Fruit fly (Drosophila melanogaster): ENCODE measurements around the gene ppk17.

ppk17 gene

dm6 chr2L:16720707-16721700, 39.4 kb downstream of the ppk17 start:
- peak; percentile 97 for TF ChIP-seq CG17801 (GFP tag; optimal IDR thresholded peaks at IDR 0.05; ENCODE audit: partially characterized antibody)

dm6 chr2L:16719643-16720515, 40.5 kb downstream of the ppk17 start, which contains the start of gene Cyt-c-p:
Gene Cyt-c-p (plus strand): TSS chr2L:16719932.
- peak; percentile 19 for TF ChIP-seq CG17801 (GFP tag; optimal IDR thresholded peaks at IDR 0.05; ENCODE audit: partially characterized antibody)

dm6 chr2L:16718446-16719173, 41.7 kb downstream of the ppk17 start:
- no peak for TF ChIP-seq CG17801 (GFP tag; optimal IDR thresholded peaks at IDR 0.05; ENCODE audit: partially characterized antibody)

- no peak for TF ChIP-seq CG17801 (GFP tag; optimal IDR thresholded peaks at IDR 0.05; ENCODE audit: partially characterized antibody)
Observed at dm6 chr2L:16716771-16717170, 43.6 kb downstream of the ppk17 start.

- TF ChIP-seq CG17801 (GFP tag; optimal IDR thresholded peaks at IDR 0.05; ENCODE audit: partially characterized antibody) = peak; percentile 90
Observed at dm6 chr2L:16715841-16716701, 44.3 kb downstream of the ppk17 start, which contains the start of the genes Cyt-c-d and CG31808. Gene Cyt-c-d (plus strand): TSS chr2L:16715891. Gene CG31808 (minus strand): TSS chr2L:16716195.

dm6 chr2L:16715133-16715833, 45.1 kb downstream of the ppk17 start:
- no peak for TF ChIP-seq CG17801 (GFP tag; optimal IDR thresholded peaks at IDR 0.05; ENCODE audit: partially characterized antibody)

- no peak for TF ChIP-seq CG17801 (GFP tag; optimal IDR thresholded peaks at IDR 0.05; ENCODE audit: partially characterized antibody)
Observed at dm6 chr2L:16713929-16714328, 46.4 kb downstream of the ppk17 start.

- no peak for TF ChIP-seq CG17801 (GFP tag; optimal IDR thresholded peaks at IDR 0.05; ENCODE audit: partially characterized antibody)
Observed at dm6 chr2L:16711891-16712290, 48.5 kb downstream of the ppk17 start.

- TF ChIP-seq CG17801 (GFP tag; optimal IDR thresholded peaks at IDR 0.05; ENCODE audit: partially characterized antibody) = no peak
Observed at dm6 chr2L:16710677-16711076, 49.7 kb downstream of the ppk17 start.

dm6 chr2L:16710234-16710633, 50.1 kb downstream of the ppk17 start:
- no peak for TF ChIP-seq CG17801 (GFP tag; optimal IDR thresholded peaks at IDR 0.05; ENCODE audit: partially characterized antibody)

- TF ChIP-seq CG17801 (GFP tag; optimal IDR thresholded peaks at IDR 0.05; ENCODE audit: partially characterized antibody) = no peak
Observed at dm6 chr2L:16709693-16710092, 50.7 kb downstream of the ppk17 start.

All from ovary, adult (tissue).